Worm (Caenorhabditis elegans) whole organism, mixed stage, embryonic: ENCODE results near the gene C48B4.10.

ENCODE experiments used
- M03D4.4 ChIP-seq: sonication (generic microtip); optimal IDR thresholded peaks from 2 replicates; lab custom pipeline; 2017; ENCODE audit warnings: mild to moderate bottlenecking, missing genetic modification characterization, missing compliant biosample characterization
- bed-3 ChIP-seq: fragments of 200-800 bp; sonication (Bioruptor generic); optimal IDR thresholded peaks from 3 replicates; lab custom pipeline; 2018; ENCODE audit warnings: mild to moderate bottlenecking, missing genetic modification characterization, moderate library complexity, missing compliant biosample characterization
- blmp-1 ChIP-seq: fragments of 150-350 bp; optimal IDR thresholded peaks from 2 replicates; lab custom pipeline; 2014; ENCODE audit warnings: missing biosample characterization, missing genetic modification characterization
- ceh-39 ChIP-seq: fragments of 150-350 bp; optimal IDR thresholded peaks from 2 replicates; lab custom pipeline; 2014; ENCODE audit warnings: missing biosample characterization, missing genetic modification characterization
- ceh-43 ChIP-seq: fragments of 200-800 bp; sonication (Bioruptor generic); optimal IDR thresholded peaks from 2 replicates; lab custom pipeline; 2018; ENCODE audit warnings: mild to moderate bottlenecking, missing genetic modification characterization, moderate library complexity, missing compliant biosample characterization
- ceh-83 ChIP-seq: fragments of 200-800 bp; sonication (Bioruptor generic); optimal IDR thresholded peaks from 2 replicates; lab custom pipeline; 2018; ENCODE audit warnings: mild to moderate bottlenecking, missing genetic modification characterization, missing compliant biosample characterization
- ces-1 ChIP-seq: fragments of 150-350 bp; optimal IDR thresholded peaks from 2 replicates; lab custom pipeline; 2014; ENCODE audit warnings: missing biosample characterization, missing genetic modification reagents, missing genetic modification characterization
- cnd-1 ChIP-seq: fragments of 200-800 bp; sonication (Bioruptor generic); optimal IDR thresholded peaks from 2 replicates; lab custom pipeline; 2018; ENCODE audit warnings: mild to moderate bottlenecking, missing genetic modification characterization, missing compliant biosample characterization
- elt-1 ChIP-seq: sonication (generic microtip); optimal IDR thresholded peaks from 2 replicates; lab custom pipeline; 2017; ENCODE audit warnings: missing genetic modification characterization, mild to moderate bottlenecking, missing compliant biosample characterization, antibody characterized with exemption, moderate library complexity, borderline replicate concordance; ENCODE audit not compliant: insufficient read depth
- elt-3 ChIP-seq: fragments of 150-350 bp; optimal IDR thresholded peaks from 2 replicates; lab custom pipeline; 2014; ENCODE audit warnings: missing biosample characterization, missing genetic modification characterization
- flh-1 ChIP-seq: fragments of 200-800 bp; sonication (Bioruptor generic); optimal IDR thresholded peaks from 2 replicates; lab custom pipeline; 2018; ENCODE audit warnings: mild to moderate bottlenecking, missing genetic modification characterization, moderate library complexity, missing compliant biosample characterization
- ham-2 ChIP-seq: fragments of 200-800 bp; sonication (Bioruptor generic); optimal IDR thresholded peaks from 2 replicates; lab custom pipeline; 2018; ENCODE audit warnings: mild to moderate bottlenecking, missing genetic modification characterization, missing compliant biosample characterization
- hlh-1 ChIP-seq: fragments of 150-350 bp; optimal IDR thresholded peaks from 2 replicates; lab custom pipeline; 2014; ENCODE audit warnings: missing biosample characterization, missing genetic modification reagents, missing genetic modification characterization
- lin-13 ChIP-seq: fragments of 150-350 bp; optimal IDR thresholded peaks from 2 replicates; lab custom pipeline; 2014; ENCODE audit warnings: missing biosample characterization, missing genetic modification characterization
- lin-32 ChIP-seq: fragments of 200-800 bp; sonication (Bioruptor generic); optimal IDR thresholded peaks from 2 replicates; lab custom pipeline; 2018; ENCODE audit warnings: mild to moderate bottlenecking, missing genetic modification characterization, missing compliant biosample characterization
- lsy-2 ChIP-seq: fragments of 150-350 bp; optimal IDR thresholded peaks from 2 replicates; lab custom pipeline; 2014; ENCODE audit warnings: missing biosample characterization, missing genetic modification characterization
- mab-5 ChIP-seq: fragments of 150-350 bp; optimal IDR thresholded peaks from 2 replicates; lab custom pipeline; 2014; ENCODE audit warnings: missing biosample characterization, missing genetic modification characterization
- mep-1 ChIP-seq: fragments of 150-350 bp; optimal IDR thresholded peaks from 2 replicates; lab custom pipeline; 2017; ENCODE audit warnings: missing biosample characterization, missing genetic modification reagents, missing genetic modification characterization, inconsistent platforms
- mls-2 ChIP-seq: sonication (generic microtip); optimal IDR thresholded peaks from 2 replicates; lab custom pipeline; 2016; ENCODE audit warnings: mild to moderate bottlenecking, missing genetic modification characterization, moderate library complexity, missing compliant biosample characterization
- nhr-12 ChIP-seq: fragments of 150-350 bp; optimal IDR thresholded peaks from 2 replicates; lab custom pipeline; 2014; ENCODE audit warnings: missing biosample characterization, missing genetic modification characterization
- nhr-2 ChIP-seq: fragments of 150-350 bp; optimal IDR thresholded peaks from 2 replicates; lab custom pipeline; 2014; ENCODE audit warnings: missing biosample characterization, missing genetic modification characterization
- nhr-237 ChIP-seq: fragments of 150-350 bp; optimal IDR thresholded peaks from 2 replicates; lab custom pipeline; 2014; ENCODE audit warnings: missing biosample characterization, missing genetic modification characterization
- nhr-28 ChIP-seq: fragments of 150-350 bp; optimal IDR thresholded peaks from 2 replicates; lab custom pipeline; 2014; ENCODE audit warnings: missing biosample characterization, missing genetic modification characterization
- nhr-76 ChIP-seq: sonication (generic microtip); optimal IDR thresholded peaks from 2 replicates; lab custom pipeline; 2017; ENCODE audit warnings: missing biosample characterization, missing genetic modification characterization
- pha-4 ChIP-seq: fragments of 150-350 bp; optimal IDR thresholded peaks from 2 replicates; lab custom pipeline; 2018; ENCODE audit warnings: missing biosample characterization, missing genetic modification reagents, missing genetic modification characterization
- sem-2 ChIP-seq: fragments of 200-800 bp; sonication (Bioruptor generic); optimal IDR thresholded peaks from 2 replicates; lab custom pipeline; 2018; ENCODE audit warnings: mild to moderate bottlenecking, missing genetic modification characterization, missing compliant biosample characterization
- sptf-1 ChIP-seq: sonication (generic microtip); optimal IDR thresholded peaks from 2 replicates; lab custom pipeline; 2017; ENCODE audit warnings: mild to moderate bottlenecking, missing genetic modification characterization, moderate library complexity, missing compliant biosample characterization
- tbx-8 ChIP-seq: fragments of 200-800 bp; sonication (Bioruptor generic); optimal IDR thresholded peaks from 2 replicates; lab custom pipeline; 2018; ENCODE audit warnings: mild to moderate bottlenecking, missing genetic modification characterization, moderate library complexity, missing compliant biosample characterization
- unc-120 ChIP-seq: sonication (generic microtip); optimal IDR thresholded peaks from 2 replicates; lab custom pipeline; 2017; ENCODE audit warnings: missing genetic modification characterization, missing compliant biosample characterization; ENCODE audit not compliant: poor library complexity, severe bottlenecking
- unc-39 ChIP-seq: fragments of 150-350 bp; optimal IDR thresholded peaks from 2 replicates; lab custom pipeline; 2014; ENCODE audit warnings: missing biosample characterization, missing genetic modification characterization
- zip-8 ChIP-seq: fragments of 150-350 bp; optimal IDR thresholded peaks from 2 replicates; lab custom pipeline; 2014; ENCODE audit warnings: missing biosample characterization, missing genetic modification characterization
- ztf-11 ChIP-seq: fragments of 150-350 bp; optimal IDR thresholded peaks from 2 replicates; lab custom pipeline; 2014; ENCODE audit warnings: missing biosample characterization, missing genetic modification characterization

Gene C48B4.10

ce11 chrIII:9565973-9566372 lies 1.7 kb upstream of the C48B4.10 start, which contains the start of gene C48B4.11:
C48B4.11 (minus strand) TSS chrIII:9566115.
- no peak for TF ChIP-seq cnd-1 (tag; lab: Kevin White, UChicago)

ce11 chrIII:9563235-9563634 lies 1.1 kb downstream of the C48B4.10 start, which contains the start of gene C48B4.9:
C48B4.9 (minus strand) TSS chrIII:9563335.
- no peak for TF ChIP-seq zip-8 (tag; lab: Kevin White, UChicago)

DNA sequence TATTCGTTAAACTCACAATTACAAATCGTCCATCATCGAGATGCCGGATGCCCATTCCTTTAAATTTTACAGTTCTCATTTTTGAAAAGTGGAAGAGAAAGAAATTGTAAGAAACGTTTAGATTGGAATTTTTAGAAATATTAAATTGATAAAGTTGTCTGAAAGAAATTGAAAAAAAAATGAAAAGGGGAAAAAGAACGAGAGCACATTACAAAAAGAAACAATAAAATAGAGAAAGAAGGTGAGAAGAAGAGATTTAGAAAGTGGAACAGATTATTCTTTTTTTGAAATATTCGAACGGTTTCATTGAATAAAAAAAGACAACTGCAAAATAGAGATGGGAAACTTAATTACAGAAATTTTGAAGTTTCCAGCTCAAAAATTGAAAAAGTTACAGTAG lies 3.2 kb downstream of the C48B4.10 start, which contains the start of gene C48B4.8:
C48B4.8 (minus strand) TSS at position 101 of the 400 bp plus-strand sequence.
- no peak for TF ChIP-seq lin-32
- no peak for TF ChIP-seq nhr-2
- TF ChIP-seq elt-3 (tag; lab: Kevin White, UChicago), result no peak
- no peak for TF ChIP-seq nhr-12
- no peak for TF ChIP-seq hlh-1 (tag; lab: Kevin White, UChicago)
- TF ChIP-seq sptf-1, result no peak
- no peak for TF ChIP-seq flh-1 (GFP tag; lab: Kevin White, UChicago)
- no peak for TF ChIP-seq lsy-2
- no peak for TF ChIP-seq nhr-28
- TF ChIP-seq mep-1 (tag; lab: Kevin White, UChicago), result no peak
- TF ChIP-seq nhr-76 (tag; lab: Kevin White, UChicago), result no peak

DNA sequence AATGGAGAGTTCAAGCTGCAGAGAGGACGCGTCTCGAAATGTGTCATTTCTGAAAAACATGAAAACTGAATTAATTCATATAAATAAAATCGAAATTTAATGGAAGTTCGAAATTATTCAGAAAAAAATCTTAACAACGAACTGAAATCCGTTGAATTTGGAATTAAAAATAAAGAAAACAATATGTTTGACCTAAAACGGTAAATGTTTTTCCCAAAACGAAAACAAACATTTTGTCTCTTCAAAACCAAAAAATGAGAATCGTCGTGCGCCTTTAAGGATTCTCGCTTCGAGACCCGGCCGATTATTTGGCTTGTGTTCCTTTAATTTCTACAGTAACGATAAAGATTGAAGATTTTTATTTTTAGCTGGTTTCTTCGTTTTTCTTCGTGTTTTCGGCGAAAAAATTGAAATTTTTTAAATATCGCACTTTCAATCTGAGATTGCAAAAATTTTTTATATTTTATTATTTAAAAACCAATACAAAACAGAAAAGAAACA lies 4.9 kb downstream of the C48B4.10 start, which contains the start of gene C48B4.7:
C48B4.7 (minus strand) TSS at position 51 of the 501 bp plus-strand sequence.
- TF ChIP-seq mep-1 (tag; lab: Kevin White, UChicago), result no peak
- TF ChIP-seq ceh-83, result no peak
- no peak for TF ChIP-seq nhr-76 (tag; lab: Kevin White, UChicago)
- TF ChIP-seq nhr-237, result no peak
- TF ChIP-seq tbx-8, result no peak
- no peak for TF ChIP-seq mab-5 (tag; lab: Kevin White, UChicago)
- no peak for TF ChIP-seq hlh-1 (tag; lab: Kevin White, UChicago)
- no peak for TF ChIP-seq ham-2 (GFP tag; lab: Kevin White, UChicago)
- TF ChIP-seq nhr-28, result no peak
- no peak for TF ChIP-seq sem-2 (GFP tag; lab: Kevin White, UChicago)
- TF ChIP-seq zip-8 (tag; lab: Kevin White, UChicago), result no peak
- TF ChIP-seq, all 35 proteins: peak for 0

DNA sequence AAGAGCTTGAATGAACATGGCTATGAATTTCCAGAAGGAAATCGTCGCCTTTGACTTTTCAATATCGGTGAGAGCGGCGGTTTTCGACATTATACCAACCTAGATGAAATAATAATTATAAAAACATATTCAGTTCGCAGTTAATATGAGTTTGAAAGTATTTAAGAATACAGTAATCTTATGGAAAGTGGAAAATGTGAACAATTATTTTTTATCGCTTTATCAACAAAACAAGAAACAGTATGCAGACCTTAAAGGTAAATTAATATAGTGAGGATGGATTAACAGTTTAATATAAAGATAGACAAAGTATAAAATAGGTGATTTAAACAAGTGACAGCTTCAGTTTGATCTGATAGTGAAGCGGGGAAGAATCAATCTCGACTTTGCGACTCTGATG lies 5.8 kb downstream of the C48B4.10 start, which contains the start of gene C48B4.6:
C48B4.6 (minus strand) TSS at position 101 of the 400 bp plus-strand sequence.
- TF ChIP-seq unc-39 (tag; lab: Kevin White, UChicago), result no peak
- no peak for TF ChIP-seq mep-1 (tag; lab: Kevin White, UChicago)
- no peak for TF ChIP-seq nhr-2
- TF ChIP-seq blmp-1 (tag; lab: Kevin White, UChicago), result no peak
- TF ChIP-seq elt-1 (tag; lab: Kevin White, UChicago), result no peak
- no peak for TF ChIP-seq lin-32

- TF ChIP-seq unc-120 (tag; lab: Kevin White, UChicago) (no peak), lsy-2 (no peak), mab-5 (tag; lab: Kevin White, UChicago) (no peak), mls-2 (tag; lab: Kevin White, UChicago) (no peak), nhr-12 (no peak), nhr-76 (tag; lab: Kevin White, UChicago) (no peak), cnd-1 (tag; lab: Kevin White, UChicago) (no peak), ham-2 (GFP tag; lab: Kevin White, UChicago) (no peak), M03D4.4 (no peak), bed-3 (no peak), sem-2 (GFP tag; lab: Kevin White, UChicago) (no peak), ceh-39 (no peak), ztf-11 (tag; lab: Kevin White, UChicago) (no peak), pha-4 (tag; lab: Kevin White, UChicago) (no peak), ceh-43 (GFP tag; lab: Kevin White, UChicago) (no peak), mep-1 (tag; lab: Kevin White, UChicago) (no peak), zip-8 (tag; lab: Kevin White, UChicago) (no peak), ces-1 (no peak), lin-13 (no peak)
These were observed 8.0 kb downstream of the C48B4.10 start, which contains the start of gene ZK1098.11 for ce11 chrIII:9556300-9556699. ZK1098.11 (plus strand) TSS chrIII:9556600.
